Fruit fly (Drosophila melanogaster): ENCODE data around the gene Csl4.

Gene Csl4

dm6 chr2L:11113011-11113528 lies 10.3 kb downstream of the Csl4 start, which contains the start of gene Idua (continued):
- TF ChIP-seq tio (GFP tag; optimal IDR thresholded peaks at IDR 0.05) (peak; percentile 55), gsb (GFP tag; IDR thresholded peaks at IDR 0.05) (peak; percentile 40; the same call in 1 of the 2 replicates), H2.0 (GFP tag; IDR thresholded peaks at IDR 0.05) (peak; percentile 31; the same call in 1 of the 2 replicates), Mrtf (GFP tag; IDR thresholded peaks at IDR 0.05) (no peak), CG3407 (GFP tag; optimal IDR thresholded peaks at IDR 0.05) (peak; percentile 35), esg (GFP tag; conservative IDR thresholded peaks at IDR 0.05) (peak; percentile 56), CG17186 (GFP tag; optimal IDR thresholded peaks at IDR 0.05) (no peak), vvl (GFP tag; IDR thresholded peaks at IDR 0.05) (peak; percentile 50), dpn (GFP tag; optimal IDR thresholded peaks at IDR 0.05) (peak in 1 of 2 experiments; percentile 62), phol (tag; optimal IDR thresholded peaks at IDR 0.05) (peak; percentile 72), dan (GFP tag; IDR thresholded peaks at IDR 0.05) (no peak), salm (tag; optimal IDR thresholded peaks at IDR 0.05) (no peak), CG17328 (GFP tag; IDR thresholded peaks at IDR 0.05) (no peak), CG12155 (GFP tag; optimal IDR thresholded peaks at IDR 0.05) (peak; percentile 36), CG42726 (GFP tag; IDR thresholded peaks at IDR 0.05; ENCODE audit: partially characterized antibody) (no peak), CG6689 (GFP tag; IDR thresholded peaks at IDR 0.05) (peak; percentile 74), Oli (tag; optimal IDR thresholded peaks at IDR 0.05) (peak; percentile 78), her (GFP tag; optimal IDR thresholded peaks at IDR 0.05) (no peak), gsb-n (tag; optimal IDR thresholded peaks at IDR 0.05) (no peak), Atf6 (GFP tag; IDR thresholded peaks at IDR 0.05) (peak; percentile 75), dm (GFP tag; optimal IDR thresholded peaks at IDR 0.05) (no peak), Dip3 (GFP tag; optimal IDR thresholded peaks at IDR 0.05) (peak; percentile 57), CG1832 (GFP tag; optimal IDR thresholded peaks at IDR 0.05) (no peak), CG10959 (GFP tag; IDR thresholded peaks at IDR 0.05) (no peak), CG17612 (GFP tag; IDR thresholded peaks at IDR 0.05) (no peak), mld (GFP tag; IDR thresholded peaks at IDR 0.05; ENCODE audit: partially characterized antibody) (no peak), Hr78 (GFP tag; optimal IDR thresholded peaks at IDR 0.05) (no peak), Asciz (GFP tag; optimal IDR thresholded peaks at IDR 0.05) (peak; percentile 70), Dbx (GFP tag; IDR thresholded peaks at IDR 0.05) (peak; percentile 37; the same call in 1 of the 3 replicates), CG12219 (GFP tag; optimal IDR thresholded peaks at IDR 0.05) (peak; percentile 66), CG12769 (tag; optimal IDR thresholded peaks at IDR 0.05) (no peak), peb (GFP tag; IDR thresholded peaks at IDR 0.05) (peak; percentile 61), Elba2 (GFP tag; optimal IDR thresholded peaks at IDR 0.05) (no peak), kni (GFP tag; optimal IDR thresholded peaks at IDR 0.05) (no peak), az2 (GFP tag; optimal IDR thresholded peaks at IDR 0.05) (peak; percentile 58), CG12942 (GFP tag; optimal IDR thresholded peaks at IDR 0.05) (peak; percentile 38), Usf (GFP tag; optimal IDR thresholded peaks at IDR 0.05) (no peak), CG30431 (GFP tag; optimal IDR thresholded peaks at IDR 0.05) (no peak), ERR (GFP tag; optimal IDR thresholded peaks at IDR 0.05) (no peak), H15 (GFP tag; IDR thresholded peaks at IDR 0.05) (0 out of 3 replicates have a peak, but pooled peaks have one; percentile 42), CG13123 (GFP tag; optimal IDR thresholded peaks at IDR 0.05) (no peak), bsh (GFP tag; optimal IDR thresholded peaks at IDR 0.05) (peak; percentile 57 to 64), stwl (tag; optimal IDR thresholded peaks at IDR 0.05) (no peak), luna (GFP tag; optimal IDR thresholded peaks at IDR 0.05) (no peak), CG4424 (GFP tag; optimal IDR thresholded peaks at IDR 0.05) (peak; percentile 68), CG6765 (GFP tag; optimal IDR thresholded peaks at IDR 0.05) (peak; percentile 72), org-1 (GFP tag; optimal IDR thresholded peaks at IDR 0.05) (peak; percentile 73), Side (GFP tag; optimal IDR thresholded peaks at IDR 0.05) (no peak), prd (optimal IDR thresholded peaks at IDR 0.05) (no peak), prd (GFP tag; IDR thresholded peaks at IDR 0.05) (peak; percentile 58), CG8944 (GFP tag; optimal IDR thresholded peaks at IDR 0.05) (peak; percentile 15)

Measured in whole organism, embryonic.